Fruit fly (Drosophila melanogaster) whole organism, embryonic: ENCODE results near the gene tst.

Experiments
- Aef1 ChIP-seq: fragments of 200-800 bp; sonication (Bioruptor generic); IDR thresholded peaks from 3 replicates; pipeline ENCODE4 v1.3.6; 2022; ENCODE audit warnings: missing biosample characterization, missing genetic modification characterization
- Antp ChIP-seq: fragments of 200-800 bp; sonication (Bioruptor generic); optimal IDR thresholded peaks from 3 replicates; lab custom pipeline; 2016; ENCODE audit warnings: missing biosample characterization, missing genetic modification characterization
- Asciz ChIP-seq: fragments of 200-800 bp; sonication (Bioruptor generic); optimal IDR thresholded peaks from 2 replicates; lab custom pipeline; 2017; ENCODE audit warnings: missing biosample characterization, mild to moderate bottlenecking, missing genetic modification characterization, missing genetic modification reagents
- Bdp1 ChIP-seq: fragments of 200-800 bp; sonication (Bioruptor generic); optimal IDR thresholded peaks from 3 replicates; lab custom pipeline; 2016; ENCODE audit warnings: missing biosample characterization, missing genetic modification characterization
- CG10431 ChIP-seq: fragments of 200-800 bp; sonication (Bioruptor generic); optimal IDR thresholded peaks from 3 replicates; lab custom pipeline; 2018; ENCODE audit warnings: missing biosample characterization, mild to moderate bottlenecking, missing genetic modification characterization
- CG10543 ChIP-seq: fragments of 200-800 bp; sonication (Bioruptor generic); optimal IDR thresholded peaks from 3 replicates; lab custom pipeline; 2017; ENCODE audit warnings: missing biosample characterization, mild to moderate bottlenecking, missing genetic modification characterization, moderate library complexity
- CG11398 ChIP-seq: fragments of 200-800 bp; sonication (Bioruptor generic); optimal IDR thresholded peaks from 2 replicates; lab custom pipeline; 2016; ENCODE audit warnings: missing biosample characterization, missing genetic modification characterization
- CG11696 ChIP-seq: fragments of 200-800 bp; sonication (Bioruptor generic); IDR thresholded peaks from 2 replicates; pipeline ENCODE4 v1.3.6; 2022; ENCODE audit warnings: missing biosample characterization, missing genetic modification characterization
- CG12071 ChIP-seq: fragments of 200-800 bp; sonication (Bioruptor generic); optimal IDR thresholded peaks from 3 replicates; lab custom pipeline; 2018; ENCODE audit warnings: missing biosample characterization, mild to moderate bottlenecking, missing genetic modification characterization
- CG13123 ChIP-seq: fragments of 200-800 bp; sonication (Bioruptor generic); optimal IDR thresholded peaks from 2 replicates; lab custom pipeline; 2016; ENCODE audit warnings: missing biosample characterization, missing genetic modification characterization
- CG13624 ChIP-seq: fragments of 200-800 bp; sonication (Bioruptor generic); optimal IDR thresholded peaks from 2 replicates; lab custom pipeline; 2016; ENCODE audit warnings: missing biosample characterization, missing genetic modification characterization
- CG14860 ChIP-seq: fragments of 200-800 bp; sonication (Bioruptor generic); IDR thresholded peaks from 3 replicates; pipeline ENCODE4 v1.3.6; 2022; ENCODE audit warnings: missing biosample characterization, missing genetic modification characterization; ENCODE audit not compliant: partially characterized antibody
- CG17829 ChIP-seq: fragments of 200-800 bp; optimal IDR thresholded peaks from 2 replicates; lab custom pipeline; 2019; ENCODE audit warnings: missing biosample characterization, mild to moderate bottlenecking, missing genetic modification characterization, moderate library complexity
- CG1792 ChIP-seq: fragments of 200-800 bp; sonication (Bioruptor generic); optimal IDR thresholded peaks from 2 replicates; lab custom pipeline; 2016; ENCODE audit warnings: missing biosample characterization, missing genetic modification characterization
- CG18599 ChIP-seq: fragments of 200-800 bp; sonication (Bioruptor generic); optimal IDR thresholded peaks from 3 replicates; lab custom pipeline; 2017; ENCODE audit warnings: missing biosample characterization, missing genetic modification characterization, mild to moderate bottlenecking, moderate library complexity, missing genetic modification reagents
- CG18764 ChIP-seq: fragments of 200-800 bp; sonication (Bioruptor generic); optimal IDR thresholded peaks from 3 replicates; lab custom pipeline; 2016; ENCODE audit warnings: missing biosample characterization, missing genetic modification characterization
- CG30020 ChIP-seq: fragments of 200-800 bp; optimal IDR thresholded peaks from 2 replicates; lab custom pipeline; 2019; ENCODE audit warnings: missing biosample characterization, mild to moderate bottlenecking, missing genetic modification characterization, moderate library complexity
- CG4282 ChIP-seq: fragments of 200-800 bp; sonication (Bioruptor generic); optimal IDR thresholded peaks from 2 replicates; lab custom pipeline; 2016; ENCODE audit warnings: missing biosample characterization, missing genetic modification characterization
- CG4424 ChIP-seq: fragments of 200-800 bp; sonication (Bioruptor generic); optimal IDR thresholded peaks from 3 replicates; lab custom pipeline; 2016; ENCODE audit warnings: missing biosample characterization, missing genetic modification characterization
- CG7271 ChIP-seq: fragments of 200-800 bp; sonication (Bioruptor generic); optimal IDR thresholded peaks from 2 replicates; lab custom pipeline; 2018; ENCODE audit warnings: missing biosample characterization, mild to moderate bottlenecking, missing genetic modification characterization, moderate library complexity
- CG8944 ChIP-seq: fragments of 200-800 bp; sonication (Bioruptor generic); optimal IDR thresholded peaks from 3 replicates; lab custom pipeline; 2016; ENCODE audit warnings: missing biosample characterization, missing genetic modification characterization
- Chrac-16 ChIP-seq: fragments of 200-800 bp; sonication (Bioruptor generic); optimal IDR thresholded peaks from 3 replicates; lab custom pipeline; 2016; ENCODE audit warnings: missing biosample characterization, missing genetic modification characterization
- CrebB ChIP-seq: fragments of 200-800 bp; sonication (Bioruptor generic); optimal IDR thresholded peaks from 3 replicates; lab custom pipeline; 2018; ENCODE audit warnings: missing biosample characterization, mild to moderate bottlenecking, missing genetic modification characterization
- D19B ChIP-seq: fragments of 200-800 bp; sonication (Bioruptor generic); optimal IDR thresholded peaks from 2 replicates; lab custom pipeline; 2017; ENCODE audit warnings: missing biosample characterization, mild to moderate bottlenecking, missing genetic modification characterization
- Dbx ChIP-seq: fragments of 200-800 bp; sonication (Bioruptor generic); IDR thresholded peaks from 3 replicates; pipeline ENCODE4 v1.3.6; 2022; ENCODE audit warnings: missing biosample characterization, missing genetic modification characterization
- Dref ChIP-seq: fragments of 200-800 bp; sonication (Bioruptor generic); IDR thresholded peaks from 2 replicates; pipeline ENCODE4 v1.3.6; 2022; ENCODE audit warnings: missing biosample characterization, missing genetic modification characterization
- HLH54F ChIP-seq: fragments of 200-800 bp; sonication (Bioruptor generic); optimal IDR thresholded peaks from 3 replicates; lab custom pipeline; 2016; ENCODE audit warnings: missing biosample characterization, missing genetic modification characterization
- Myb ChIP-seq: fragments of 200-800 bp; sonication (Bioruptor generic); optimal IDR thresholded peaks from 2 replicates; lab custom pipeline; 2016; ENCODE audit warnings: missing biosample characterization, missing genetic modification characterization
- Sry-β ChIP-seq: fragments of 200-800 bp; sonication (Bioruptor generic); optimal IDR thresholded peaks from 2 replicates; lab custom pipeline; 2018; ENCODE audit warnings: missing biosample characterization, mild to moderate bottlenecking, missing genetic modification characterization, moderate library complexity
- dimm ChIP-seq: fragments of 200-800 bp; sonication (Bioruptor generic); IDR thresholded peaks from 2 replicates; pipeline ENCODE4 v1.3.6; 2022; ENCODE audit warnings: missing biosample characterization, missing genetic modification characterization
- fd3F ChIP-seq: fragments of 200-800 bp; sonication (Bioruptor generic); optimal IDR thresholded peaks from 2 replicates; lab custom pipeline; 2018; ENCODE audit warnings: missing biosample characterization, mild to moderate bottlenecking, missing genetic modification characterization, moderate library complexity
- gfzf ChIP-seq: fragments of 200-800 bp; sonication (Bioruptor generic); optimal IDR thresholded peaks from 2 replicates; lab custom pipeline; 2016; ENCODE audit warnings: missing biosample characterization, mild to moderate bottlenecking, missing genetic modification characterization, moderate library complexity
- grau ChIP-seq: fragments of 200-800 bp; optimal IDR thresholded peaks from 3 replicates; lab custom pipeline; 2019; ENCODE audit warnings: missing biosample characterization, mild to moderate bottlenecking, missing genetic modification characterization, moderate library complexity
- gsb ChIP-seq: fragments of 200-800 bp; sonication (Bioruptor generic); IDR thresholded peaks from 2 replicates; pipeline ENCODE4 v1.3.6; 2022; ENCODE audit warnings: missing biosample characterization, missing genetic modification characterization
- mam ChIP-seq: fragments of 200-800 bp; sonication (Bioruptor generic); optimal IDR thresholded peaks from 3 replicates; lab custom pipeline; 2016; ENCODE audit warnings: missing biosample characterization, missing genetic modification characterization
- mirr ChIP-seq: fragments of 200-800 bp; sonication (Bioruptor generic); optimal IDR thresholded peaks from 3 replicates; lab custom pipeline; 2018; ENCODE audit warnings: missing biosample characterization, mild to moderate bottlenecking, missing genetic modification characterization
- pan ChIP-seq, 4 experiments: fragments of >200 bp in 3 of 4; fragments of 200-800 bp in 1 of 4; sonication (Bioruptor generic) in 1 of 4; optimal IDR thresholded peaks in 3 of 4; IDR thresholded peaks in 1 of 4; 2 replicates each; pipeline versions ENCODE4 v1.3.6 to Lab custom; 2017 to 2022; ENCODE audit warnings: missing biosample characterization in 2 of 4, missing genetic modification characterization in 2 of 4, mixed read lengths in 1 of 4
- psq ChIP-seq: fragments of 200-800 bp; sonication (Bioruptor generic); optimal IDR thresholded peaks from 2 replicates; lab custom pipeline; 2017; ENCODE audit warnings: missing biosample characterization, missing genetic modification characterization
- shn ChIP-seq: fragments of 200-800 bp; sonication (Bioruptor generic); optimal IDR thresholded peaks from 3 replicates; lab custom pipeline; 2016; ENCODE audit warnings: missing biosample characterization, missing genetic modification characterization
- sisA ChIP-seq: fragments of 200-800 bp; sonication (Bioruptor generic); IDR thresholded peaks from 2 replicates; pipeline ENCODE4 v1.3.6; 2022; ENCODE audit warnings: missing biosample characterization, missing genetic modification characterization
- sug ChIP-seq: fragments of 200-800 bp; optimal IDR thresholded peaks from 2 replicates; lab custom pipeline; 2019; ENCODE audit warnings: missing biosample characterization, mild to moderate bottlenecking, missing genetic modification characterization, moderate library complexity
- trem ChIP-seq: fragments of 200-800 bp; optimal IDR thresholded peaks from 3 replicates; lab custom pipeline; 2019; ENCODE audit warnings: missing biosample characterization, mild to moderate bottlenecking, missing genetic modification characterization, moderate library complexity
- trh ChIP-seq: fragments of 200-800 bp; sonication (Bioruptor generic); optimal IDR thresholded peaks from 2 replicates; lab custom pipeline; 2016; ENCODE audit warnings: missing biosample characterization, missing genetic modification characterization
- unc-4 ChIP-seq: fragments of 200-800 bp; sonication (Bioruptor generic); IDR thresholded peaks from 2 replicates; pipeline ENCODE4 v1.3.6; 2022; ENCODE audit warnings: missing biosample characterization, missing genetic modification characterization; ENCODE audit not compliant: partially characterized antibody
- wdn ChIP-seq: fragments of 200-800 bp; sonication (Bioruptor generic); IDR thresholded peaks from 2 replicates; pipeline ENCODE4 v1.3.6; 2022; ENCODE audit warnings: missing biosample characterization, missing genetic modification characterization

tst gene

dm6 chr3R:23732990-23733512 lies 39.6 kb downstream of the tst start, which contains the start of the genes Hmgcr and Rpn9 (continued):
- TF ChIP-seq CG30020 (tag; lab: Kevin White, UChicago) (peak; percentile 20), Bdp1 (GFP tag; lab: Kevin White, UChicago) (peak; percentile 20), sisA (no peak), unc-4 (GFP tag; lab: Robert Waterston, UW) (0 out of 2 replicates have a peak, but pooled peaks have one; percentile 44), mirr (no peak), gsb (GFP tag; lab: Robert Waterston, UW) (no peak), grau (tag; lab: Kevin White, UChicago) (peak; percentile 26), CG4424 (GFP tag; lab: Kevin White, UChicago) (no peak), fd3F (GFP tag; lab: Kevin White, UChicago) (no peak), psq (GFP tag; lab: Kevin White, UChicago) (no peak), Myb (GFP tag; lab: Kevin White, UChicago) (no peak), dimm (no peak), CG10431 (GFP tag; lab: Kevin White, UChicago) (peak; percentile 54), CG4282 (no peak), HLH54F (no peak), mam (GFP tag; lab: Kevin White, UChicago) (no peak), pan (optimal IDR thresholded peaks at IDR 0.05; lab: Kevin White, UChicago) (no peak), pan (GFP tag; optimal IDR thresholded peaks at IDR 0.05 in 1 of 2, IDR thresholded peaks at IDR 0.05 in 1 of 2) (no peak), Chrac-16 (GFP tag; lab: Kevin White, UChicago) (no peak), Aef1 (GFP tag; lab: Robert Waterston, UW) (no peak), CG18764 (no peak), wdn (GFP tag; lab: Robert Waterston, UW) (no peak), Asciz (no peak), shn (GFP tag; lab: Kevin White, UChicago) (peak; percentile 27), CG18599 (GFP tag; lab: Kevin White, UChicago) (no peak), Dref (GFP tag; lab: Robert Waterston, UW) (no peak; the same call in 1 of the 2 replicates), CG17829 (peak; percentile 43), CG13123 (no peak), CG12071 (GFP tag; lab: Kevin White, UChicago) (no peak), CG14860 (no peak), gfzf (GFP tag; lab: Kevin White, UChicago) (peak; percentile 93), CrebB (tag; lab: Kevin White, UChicago) (peak; percentile 38), CG8944 (GFP tag; lab: Kevin White, UChicago) (no peak), D19B (no peak)

- TF ChIP-seq Antp (GFP tag; lab: Kevin White, UChicago): no peak
- no peak for TF ChIP-seq CG1792 (GFP tag; lab: Kevin White, UChicago)
- no peak for TF ChIP-seq trem (tag; lab: Kevin White, UChicago)
- no peak for TF ChIP-seq gsb (GFP tag; lab: Robert Waterston, UW)
- no peak for TF ChIP-seq CG11696 (GFP tag; lab: Robert Waterston, UW)
- no peak for TF ChIP-seq Sry-β (GFP tag; lab: Kevin White, UChicago)
- TF ChIP-seq CG10543 (GFP tag; lab: Kevin White, UChicago): no peak
- TF ChIP-seq CG7271 (tag; lab: Kevin White, UChicago): no peak
- TF ChIP-seq CG11398 (GFP tag; lab: Kevin White, UChicago): no peak
- TF ChIP-seq gfzf (GFP tag; lab: Kevin White, UChicago): no peak
- TF ChIP-seq CG13624 (GFP tag; lab: Kevin White, UChicago): no peak
- no peak for TF ChIP-seq sug (tag; lab: Kevin White, UChicago)
- TF ChIP-seq trh: no peak
- no peak for TF ChIP-seq CG30020 (tag; lab: Kevin White, UChicago)
- TF ChIP-seq Dbx (GFP tag; lab: Robert Waterston, UW): no peak
These were observed 40.1 kb downstream of the tst start for dm6 chr3R:23732533-23732932.
